Fruit fly (Drosophila melanogaster): ENCODE data around the gene CG3662.
A peak's percentile ranks its signal among the peaks of the same experiment; 100 is the strongest.

Gene CG3662

DNA sequence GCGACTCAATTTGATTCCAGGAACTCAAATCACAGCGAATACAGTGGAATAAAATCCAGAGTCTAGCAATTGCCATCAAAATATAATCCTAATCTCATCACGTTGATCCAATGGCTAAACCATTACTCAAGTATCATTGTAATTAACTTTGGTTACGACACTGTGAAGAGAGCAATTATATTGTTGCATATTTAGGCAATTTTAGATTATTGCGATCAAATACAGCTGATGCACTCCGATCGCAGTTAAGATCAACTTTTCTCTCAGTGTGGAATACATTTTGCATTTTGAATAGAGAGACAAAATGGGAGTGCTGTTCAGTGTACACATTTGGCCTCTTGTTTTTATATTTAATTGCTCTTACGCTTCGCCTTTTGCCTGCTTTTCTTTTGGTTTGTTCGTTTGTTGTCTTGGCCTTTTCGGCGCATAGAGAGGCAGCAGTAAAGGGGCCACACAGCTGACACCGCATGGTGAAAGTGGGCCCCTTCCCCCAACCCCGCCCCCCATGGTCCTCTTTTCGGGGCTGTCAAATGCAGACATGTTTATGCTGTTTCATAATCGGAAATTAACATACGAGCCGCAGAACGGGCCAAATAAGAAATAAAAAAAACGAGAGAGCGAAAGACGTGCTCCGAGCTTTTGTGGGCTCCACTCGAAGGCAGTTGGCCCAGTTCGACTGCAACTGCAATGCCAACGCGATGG lies 25.2 kb downstream of the CG3662 start (continued):
- TF ChIP-seq eg (GFP tag; IDR thresholded peaks at IDR 0.05) = peak; percentile 73
- TF ChIP-seq CG10669 (GFP tag; optimal IDR thresholded peaks at IDR 0.05) = peak; percentile 24
- TF ChIP-seq Sox14 (GFP tag; optimal IDR thresholded peaks at IDR 0.05) = peak; percentile 24
- TF ChIP-seq Hr39 (GFP tag; optimal IDR thresholded peaks at IDR 0.05) = peak; percentile 66
- TF ChIP-seq salr (GFP tag; optimal IDR thresholded peaks at IDR 0.05) = peak in 1 of 2 experiments; percentile 22
- TF ChIP-seq dsx (GFP tag; optimal IDR thresholded peaks at IDR 0.05; ENCODE audit: poor library complexity, severe bottlenecking) = no peak
- peak; percentile 65 for TF ChIP-seq lz (GFP tag; optimal IDR thresholded peaks at IDR 0.05)
- TF ChIP-seq CG6276 (GFP tag; optimal IDR thresholded peaks at IDR 0.05) = peak; percentile 78
- peak; percentile 62 for TF ChIP-seq Smox (GFP tag; optimal IDR thresholded peaks at IDR 0.05)
- peak; percentile 1 for TF ChIP-seq fd59A (GFP tag; optimal IDR thresholded peaks at IDR 0.05)
- no peak for TF ChIP-seq ss (GFP tag; optimal IDR thresholded peaks at IDR 0.05)
- TF ChIP-seq Blimp-1 (GFP tag; optimal IDR thresholded peaks at IDR 0.05) = peak; percentile 57
- TF ChIP-seq CG6854 (GFP tag; optimal IDR thresholded peaks at IDR 0.05) = peak; percentile 32
- TF ChIP-seq CG31627 (GFP tag; optimal IDR thresholded peaks at IDR 0.05) = peak; percentile 69
- peak; percentile 76 for TF ChIP-seq svp (GFP tag)
- peak; percentile 69 for TF ChIP-seq CG3919 (GFP tag; optimal IDR thresholded peaks at IDR 0.05)

DNA sequence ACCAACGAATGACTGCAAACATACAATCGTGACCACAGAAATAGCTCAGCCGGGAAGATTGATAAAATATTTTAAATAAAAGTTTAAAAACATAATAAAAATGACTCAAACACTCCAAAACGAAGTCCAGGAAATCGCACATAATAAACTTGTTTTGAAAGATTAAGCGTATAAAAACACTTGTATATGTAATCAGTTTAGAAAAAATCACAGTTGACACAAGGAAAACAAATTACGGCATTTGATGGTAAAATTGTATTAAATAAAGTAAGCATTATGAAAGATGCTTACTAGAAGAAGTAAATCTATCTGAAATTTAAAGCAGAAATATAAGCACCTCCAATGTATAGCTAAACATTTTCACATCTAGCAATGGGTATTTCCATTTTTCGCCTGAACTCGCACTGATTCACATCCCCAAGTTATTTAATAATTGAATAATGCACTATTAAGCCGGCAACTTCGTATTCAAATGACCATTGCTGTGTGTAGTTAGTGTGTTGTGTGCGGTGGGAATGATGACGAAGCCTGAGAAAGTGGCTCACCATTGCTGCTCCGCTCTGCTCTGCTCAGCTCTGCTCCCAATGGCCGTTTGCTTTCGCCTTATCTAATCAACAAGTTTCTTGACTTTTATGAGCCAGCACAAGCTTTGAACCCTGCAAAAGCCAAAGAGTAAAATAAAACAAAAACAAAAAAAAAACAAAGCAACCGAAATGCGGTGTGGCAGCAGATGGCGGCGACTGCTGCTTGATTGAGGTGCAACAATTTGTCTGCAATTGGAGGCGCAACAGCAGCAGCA lies 26.3 kb downstream of the CG3662 start:
- TF ChIP-seq CG7368 (GFP tag; optimal IDR thresholded peaks at IDR 0.05) (no peak), fkh (GFP tag; optimal IDR thresholded peaks at IDR 0.05) (no peak), dsx (GFP tag; optimal IDR thresholded peaks at IDR 0.05; ENCODE audit: poor library complexity, severe bottlenecking) (no peak), Hr39 (GFP tag; optimal IDR thresholded peaks at IDR 0.05) (peak; percentile 59), CG16779 (tag; optimal IDR thresholded peaks at IDR 0.05) (no peak), cyc (GFP tag; optimal IDR thresholded peaks at IDR 0.05) (peak; percentile 29), CG32006 (GFP tag; optimal IDR thresholded peaks at IDR 0.05) (peak; percentile 87), pdm3 (GFP tag; optimal IDR thresholded peaks at IDR 0.05) (peak; percentile 60), CG6854 (GFP tag; optimal IDR thresholded peaks at IDR 0.05) (peak; percentile 73), achi (GFP tag; optimal IDR thresholded peaks at IDR 0.05) (peak; percentile 67), CG8319 (GFP tag; optimal IDR thresholded peaks at IDR 0.05) (peak; percentile 27), dac (GFP tag; optimal IDR thresholded peaks at IDR 0.05) (no peak), CG11294 (GFP tag; IDR thresholded peaks at IDR 0.05) (no peak), salr (GFP tag; optimal IDR thresholded peaks at IDR 0.05) (peak in 1 of 2 experiments; percentile 81), Sox14 (GFP tag; optimal IDR thresholded peaks at IDR 0.05) (peak; percentile 27), Ets96B (tag; optimal IDR thresholded peaks at IDR 0.05) (peak; percentile 47), topi (GFP tag; optimal IDR thresholded peaks at IDR 0.05) (peak; percentile 53), CG6808 (GFP tag; optimal IDR thresholded peaks at IDR 0.05) (peak; percentile 52), Eip75B (GFP tag; optimal IDR thresholded peaks at IDR 0.05) (peak; percentile 41), CG3032 (tag; optimal IDR thresholded peaks at IDR 0.05) (peak; percentile 37), CG1621 (tag; optimal IDR thresholded peaks at IDR 0.05) (no peak), svp (GFP tag) (peak; percentile 83), lz (GFP tag; optimal IDR thresholded peaks at IDR 0.05) (peak; percentile 46), esn (GFP tag; optimal IDR thresholded peaks at IDR 0.05) (peak; percentile 63), Smox (GFP tag; optimal IDR thresholded peaks at IDR 0.05) (peak; percentile 44), Met (GFP tag; optimal IDR thresholded peaks at IDR 0.05) (peak; percentile 36), Blimp-1 (GFP tag; optimal IDR thresholded peaks at IDR 0.05) (no peak), Eip78C (GFP tag) (peak; percentile 88), Eip93F (GFP tag; optimal IDR thresholded peaks at IDR 0.05) (peak; percentile 4), CG4318 (GFP tag; optimal IDR thresholded peaks at IDR 0.05) (peak; percentile 69), Sox102F (GFP tag; optimal IDR thresholded peaks at IDR 0.05) (peak; percentile 14), OdsH (GFP tag; optimal IDR thresholded peaks at IDR 0.05) (peak; percentile 68), CG15336 (GFP tag; IDR thresholded peaks at IDR 0.05) (peak; percentile 67), Gug (GFP tag; IDR thresholded peaks at IDR 0.05) (no peak), CG8119 (GFP tag; IDR thresholded peaks at IDR 0.05) (peak; percentile 66), spab (GFP tag; optimal IDR thresholded peaks at IDR 0.05) (peak; percentile 24), CG11902 (GFP tag; optimal IDR thresholded peaks at IDR 0.05) (no peak), Sox15 (GFP tag; optimal IDR thresholded peaks at IDR 0.05) (peak; percentile 37), fd59A (GFP tag; optimal IDR thresholded peaks at IDR 0.05) (peak; percentile 15)

All from whole organism, prepupa.